Worm (Caenorhabditis elegans) whole organism, mixed stage, embryonic: ENCODE results near the gene C01G6.3.

Experiments used
- elt-3 ChIP-seq: fragments of 150-350 bp; optimal IDR thresholded peaks from 2 replicates; lab custom pipeline; 2014; ENCODE audit warnings: missing biosample characterization, missing genetic modification characterization
- mls-2 ChIP-seq: sonication (generic microtip); optimal IDR thresholded peaks from 2 replicates; lab custom pipeline; 2016; ENCODE audit warnings: mild to moderate bottlenecking, missing genetic modification characterization, moderate library complexity, missing compliant biosample characterization
- nhr-12 ChIP-seq: fragments of 150-350 bp; optimal IDR thresholded peaks from 2 replicates; lab custom pipeline; 2014; ENCODE audit warnings: missing biosample characterization, missing genetic modification characterization
- nhr-76 ChIP-seq: sonication (generic microtip); optimal IDR thresholded peaks from 2 replicates; lab custom pipeline; 2017; ENCODE audit warnings: missing biosample characterization, missing genetic modification characterization
- snpc-4 ChIP-seq: fragments of 150-350 bp; optimal IDR thresholded peaks from 2 replicates; lab custom pipeline; 2014; ENCODE audit warnings: missing biosample characterization, missing genetic modification characterization
- sptf-1 ChIP-seq: sonication (generic microtip); optimal IDR thresholded peaks from 2 replicates; lab custom pipeline; 2017; ENCODE audit warnings: mild to moderate bottlenecking, missing genetic modification characterization, moderate library complexity, missing compliant biosample characterization
- tbx-8 ChIP-seq: fragments of 200-800 bp; sonication (Bioruptor generic); optimal IDR thresholded peaks from 2 replicates; lab custom pipeline; 2018; ENCODE audit warnings: mild to moderate bottlenecking, missing genetic modification characterization, moderate library complexity, missing compliant biosample characterization
- unc-39 ChIP-seq: fragments of 150-350 bp; optimal IDR thresholded peaks from 2 replicates; lab custom pipeline; 2014; ENCODE audit warnings: missing biosample characterization, missing genetic modification characterization
- unc-62 ChIP-seq: fragments of 150-350 bp; optimal IDR thresholded peaks from 2 replicates; lab custom pipeline; 2014; ENCODE audit warnings: missing biosample characterization, missing genetic modification reagents, missing genetic modification characterization
- ztf-11 ChIP-seq: fragments of 150-350 bp; optimal IDR thresholded peaks from 2 replicates; lab custom pipeline; 2014; ENCODE audit warnings: missing biosample characterization, missing genetic modification characterization

ce11 chrII:9315692-9316091 is 46.0 kb downstream of the C01G6.3 start:
- no peak for TF ChIP-seq elt-3 (tag; lab: Kevin White, UChicago)
- no peak for TF ChIP-seq snpc-4
- no peak for TF ChIP-seq ztf-11 (tag; lab: Kevin White, UChicago)
- no peak for TF ChIP-seq nhr-12
- no peak for TF ChIP-seq tbx-8 (GFP tag; lab: Kevin White, UChicago)
- no peak for TF ChIP-seq sptf-1 (tag; lab: Kevin White, UChicago)
- TF ChIP-seq unc-62 (GFP tag; lab: Kevin White, UChicago): peak; percentile 91
- TF ChIP-seq unc-39 (tag; lab: Kevin White, UChicago): no peak
- TF ChIP-seq nhr-76 (tag; lab: Kevin White, UChicago): no peak
- no peak for TF ChIP-seq mls-2
